Fruit fly (Drosophila melanogaster) whole organism, wandering third instar larva: ENCODE data around the gene Alp4.

Experiments used
- Abd-B ChIP-seq: fragments of >200 bp; optimal IDR thresholded peaks from 2 replicates; lab custom pipeline; 2017; ENCODE audit warnings: missing biosample characterization, missing genetic modification characterization
- CG32264 ChIP-seq: fragments of 200-800 bp; sonication (Bioruptor generic); optimal IDR thresholded peaks from 2 replicates; lab custom pipeline; 2016; ENCODE audit warnings: missing biosample characterization, missing genetic modification characterization
- Dif ChIP-seq: fragments of 200-275, 200-300 bp; sonication (Bioruptor generic); optimal IDR thresholded peaks from 2 replicates; lab custom pipeline; 2018; ENCODE audit warnings: missing biosample characterization, missing genetic modification characterization; ENCODE audit not compliant: partially characterized antibody
- GATAd ChIP-seq: sonication (Bioruptor generic); optimal IDR thresholded peaks from 2 replicates; lab custom pipeline; 2016; ENCODE audit warnings: missing biosample characterization, missing genetic modification characterization
- HLH106 ChIP-seq: fragments of 200-800 bp; optimal IDR thresholded peaks from 3 replicates; lab custom pipeline; 2019; ENCODE audit warnings: missing biosample characterization, mild to moderate bottlenecking, missing genetic modification characterization, moderate library complexity
- Hnf4 ChIP-seq: fragments of 200-800 bp; sonication (Bioruptor generic); optimal IDR thresholded peaks from 2 replicates; lab custom pipeline; 2016; ENCODE audit warnings: missing biosample characterization, mild to moderate bottlenecking, missing genetic modification characterization
- Hr78 ChIP-seq: fragments of >200 bp; optimal IDR thresholded peaks from 2 replicates; lab custom pipeline; 2017; ENCODE audit warnings: missing biosample characterization, missing genetic modification characterization
- Hr83 ChIP-seq: fragments of 200-300 bp; sonication (Bioruptor generic); optimal IDR thresholded peaks from 2 replicates; lab custom pipeline; 2016; ENCODE audit warnings: missing biosample characterization, mild to moderate bottlenecking, missing genetic modification characterization, moderate library complexity; ENCODE audit not compliant: poor library complexity, severe bottlenecking
- Jra ChIP-seq: sonication (Bioruptor generic); optimal IDR thresholded peaks from 2 replicates; lab custom pipeline; 2016; ENCODE audit warnings: missing biosample characterization, missing genetic modification characterization
- Myc ChIP-seq: fragments of >200 bp; optimal IDR thresholded peaks from 2 replicates; lab custom pipeline; 2017
- N ChIP-seq: fragments of >200 bp; optimal IDR thresholded peaks from 2 replicates; lab custom pipeline; 2018; ENCODE audit warnings: missing biosample characterization, missing external identifiers, missing genetic modification characterization
- OdsH ChIP-seq: fragments of 200-800 bp; sonication (Bioruptor generic); optimal IDR thresholded peaks from 2 replicates; lab custom pipeline; 2016; ENCODE audit warnings: missing biosample characterization, mild to moderate bottlenecking, missing genetic modification characterization
- Rel ChIP-seq, 2 experiments: fragments of 200-800 bp; sonication (Bioruptor generic) in 1 of 2; optimal IDR thresholded peaks; 2 replicates in 1 of 2; 3 replicates in 1 of 2; lab custom pipeline; 2016 to 2019; ENCODE audit warnings: mild to moderate bottlenecking in 2 of 2, missing biosample characterization in 2 of 2, missing genetic modification characterization in 2 of 2, moderate library complexity in 1 of 2
- Sp1 ChIP-seq: fragments of 200-800 bp; sonication (Bioruptor generic); optimal IDR thresholded peaks from 3 replicates; lab custom pipeline; 2019; ENCODE audit warnings: missing biosample characterization, mild to moderate bottlenecking, missing genetic modification characterization, moderate library complexity
- Vsx2 ChIP-seq: fragments of 200-300, 225-300 bp; sonication (Bioruptor generic); optimal IDR thresholded peaks from 2 replicates; lab custom pipeline; 2018; ENCODE audit warnings: missing biosample characterization, missing genetic modification characterization; ENCODE audit not compliant: partially characterized antibody
- br ChIP-seq: fragments of 200-800 bp; sonication (Bioruptor generic); optimal IDR thresholded peaks from 2 replicates; lab custom pipeline; 2016; ENCODE audit warnings: missing biosample characterization, missing genetic modification characterization
- dl ChIP-seq, 2 experiments: fragments of 175-275, 200-275 bp in 1 of 2; fragments of 200-275 bp in 1 of 2; sonication (Bioruptor generic); optimal IDR thresholded peaks; lab custom pipeline; 2018; ENCODE audit warnings: mild to moderate bottlenecking in 2 of 2, missing biosample characterization in 2 of 2, missing genetic modification characterization in 2 of 2, moderate library complexity in 2 of 2; ENCODE audit not compliant: partially characterized antibody in 2 of 2, insufficient read depth in 1 of 2
- dmrt93B ChIP-seq: fragments of 200-800 bp; sonication (Bioruptor generic); optimal IDR thresholded peaks from 2 replicates; lab custom pipeline; 2018; ENCODE audit warnings: missing biosample characterization, mild to moderate bottlenecking, missing genetic modification characterization
- dsf ChIP-seq: sonication (Bioruptor generic); optimal IDR thresholded peaks from 2 replicates; lab custom pipeline; 2016; ENCODE audit warnings: missing biosample characterization, missing genetic modification characterization, borderline replicate concordance
- ey ChIP-seq: fragments of 200-800 bp; sonication (Bioruptor generic); optimal IDR thresholded peaks from 2 replicates; lab custom pipeline; 2016; ENCODE audit warnings: missing biosample characterization, missing genetic modification characterization
- foxo ChIP-seq, 2 experiments: fragments of 200-800 bp; sonication (Bioruptor generic); optimal IDR thresholded peaks; 2 replicates in 1 of 2; 3 replicates in 1 of 2; lab custom pipeline; 2016 to 2017; ENCODE audit warnings: missing biosample characterization in 2 of 2, missing genetic modification characterization in 2 of 2
- fru ChIP-seq: fragments of 200-800 bp; sonication (Bioruptor generic); optimal IDR thresholded peaks from 3 replicates; lab custom pipeline; 2016; ENCODE audit warnings: missing biosample characterization, mild to moderate bottlenecking, missing genetic modification characterization
- lola ChIP-seq: fragments of >200 bp; optimal IDR thresholded peaks from 2 replicates; lab custom pipeline; 2017; ENCODE audit warnings: missing biosample characterization, missing genetic modification characterization
- pan ChIP-seq: fragments of >200 bp; optimal IDR thresholded peaks from 2 replicates; lab custom pipeline; 2017
- psq ChIP-seq: fragments of 200-800 bp; sonication (Bioruptor generic); optimal IDR thresholded peaks from 3 replicates; lab custom pipeline; 2017; ENCODE audit warnings: missing biosample characterization, mild to moderate bottlenecking, missing genetic modification characterization, moderate library complexity
- rgr ChIP-seq: fragments of 200-800 bp; sonication (Bioruptor generic); optimal IDR thresholded peaks from 3 replicates; lab custom pipeline; 2016; ENCODE audit warnings: missing biosample characterization, mild to moderate bottlenecking, missing genetic modification characterization
- sage ChIP-seq: fragments of 200-800 bp; sonication (Bioruptor generic); optimal IDR thresholded peaks from 2 replicates; lab custom pipeline; 2016; ENCODE audit warnings: missing biosample characterization, mild to moderate bottlenecking, missing genetic modification characterization
- sv ChIP-seq: fragments of 200-800 bp; sonication (Bioruptor generic); optimal IDR thresholded peaks from 3 replicates; lab custom pipeline; 2016; ENCODE audit warnings: missing biosample characterization, missing genetic modification characterization
- tai ChIP-seq: sonication (Bioruptor generic); optimal IDR thresholded peaks from 2 replicates; lab custom pipeline; 2016; ENCODE audit warnings: missing biosample characterization, missing genetic modification characterization
- usp ChIP-seq: fragments of >200 bp; optimal IDR thresholded peaks from 2 replicates; lab custom pipeline; 2017; ENCODE audit warnings: missing biosample characterization, missing genetic modification characterization
- woc ChIP-seq: sonication (Bioruptor generic); optimal IDR thresholded peaks from 2 replicates; lab custom pipeline; 2016; ENCODE audit warnings: missing biosample characterization, mild to moderate bottlenecking, missing genetic modification characterization

The Alp4 gene

DNA sequence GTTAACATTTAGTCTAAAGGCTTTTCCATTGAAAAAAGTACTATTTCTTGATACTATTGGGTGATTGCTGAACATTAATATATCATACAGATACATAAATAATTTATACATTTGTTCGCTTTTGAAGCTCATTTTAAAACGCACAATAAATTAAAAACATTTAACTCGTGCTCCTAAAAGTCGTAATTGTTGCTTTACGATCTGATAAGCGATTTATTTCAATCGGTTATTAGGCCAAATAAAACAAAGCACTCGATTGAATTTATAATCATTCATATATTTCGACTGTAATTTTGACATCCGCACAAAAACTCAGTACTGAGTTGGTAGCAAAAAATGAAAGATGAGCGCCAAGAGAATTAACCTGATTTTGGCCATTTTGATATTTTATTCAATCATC is 13.7 kb upstream of the Alp4 start, which contains the start of gene CG33773:
Gene CG33773 (plus strand): TSS at position 301 of the 400 bp plus-strand sequence.
- TF ChIP-seq Hr83 (GFP tag; lab: Kevin White, UChicago) (no peak), woc (no peak), usp (GFP tag; lab: Kevin White, UChicago) (no peak), br (no peak), Rel (GFP tag; optimal IDR thresholded peaks at IDR 0.05; lab: Kevin White, UChicago) (no peak), Rel (tag; optimal IDR thresholded peaks at IDR 0.05; lab: Kevin White, UChicago) (no peak), lola (no peak), OdsH (GFP tag; lab: Kevin White, UChicago) (no peak), Myc (lab: Kevin White, UChicago) (no peak), sage (GFP tag; lab: Kevin White, UChicago) (no peak), Jra (no peak), ey (GFP tag; lab: Kevin White, UChicago) (no peak), sv (no peak), CG32264 (no peak), Hr78 (GFP tag; lab: Kevin White, UChicago) (no peak), dsf (GFP tag; lab: Kevin White, UChicago) (no peak), dl (GFP tag; optimal IDR thresholded peaks at IDR 0.05; lab: Kevin White, UChicago; ENCODE audit: insufficient read depth in 1 of 2, partially characterized antibody in 2 of 2) (no peak), rgr (GFP tag; lab: Kevin White, UChicago) (no peak), GATAd (GFP tag; lab: Kevin White, UChicago) (no peak)
- TF ChIP-seq, all 38 proteins: peak for 0

DNA sequence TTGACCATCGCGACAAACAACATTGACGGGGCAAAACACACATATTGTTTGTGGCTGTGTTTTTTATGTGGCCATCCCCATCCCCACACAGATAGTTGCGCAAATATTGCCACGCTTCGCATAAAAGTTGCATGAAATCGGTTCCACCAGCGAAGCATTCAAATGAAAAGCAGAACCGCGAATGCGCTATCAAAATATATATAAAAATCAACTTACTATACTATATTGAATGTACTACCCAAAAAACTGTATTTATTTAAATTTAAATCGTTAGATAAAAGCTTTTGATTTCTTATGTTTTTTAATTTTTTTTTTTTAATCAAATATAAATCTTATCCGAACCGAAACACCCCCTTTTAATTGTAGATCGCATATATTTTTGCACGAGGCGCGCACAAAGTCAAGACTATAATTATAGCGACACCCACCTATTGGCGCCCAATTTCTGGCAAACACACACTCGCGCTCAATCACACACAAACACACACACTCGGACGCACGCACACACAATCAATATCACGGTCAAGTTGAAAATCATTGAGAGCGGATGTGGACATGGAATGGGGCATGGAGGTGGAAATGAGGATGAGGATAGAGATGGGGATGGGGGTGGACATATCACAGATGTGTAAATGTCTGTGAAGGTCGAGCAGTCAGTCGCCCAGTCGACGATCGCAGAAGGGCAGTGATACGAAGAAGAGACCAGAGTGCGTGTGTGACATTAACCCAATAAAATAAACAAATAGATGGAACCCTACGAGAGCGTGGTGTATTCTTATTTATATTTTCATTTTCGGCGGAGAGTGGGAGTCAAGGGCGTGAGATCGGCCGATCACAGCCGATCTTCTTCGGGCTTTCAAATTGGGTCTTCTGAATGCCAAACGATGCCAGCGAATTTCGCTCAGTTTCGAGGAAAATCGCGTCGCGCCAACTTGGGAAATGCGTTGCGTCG is 10.0 kb upstream of the Alp4 start, which contains the start of gene CanA1:
Gene CanA1 (plus strand): TSS at position 902 of the 952 bp plus-strand sequence.
- TF ChIP-seq fru (no peak), ey (GFP tag; lab: Kevin White, UChicago) (no peak), dl (GFP tag; optimal IDR thresholded peaks at IDR 0.05; lab: Kevin White, UChicago; ENCODE audit: insufficient read depth in 1 of 2, partially characterized antibody in 2 of 2) (no peak), Rel (GFP tag; optimal IDR thresholded peaks at IDR 0.05; lab: Kevin White, UChicago) (no peak), Rel (tag; optimal IDR thresholded peaks at IDR 0.05; lab: Kevin White, UChicago) (no peak), HLH106 (tag; lab: Kevin White, UChicago) (no peak), psq (GFP tag; lab: Kevin White, UChicago) (no peak), dmrt93B (GFP tag; lab: Kevin White, UChicago) (no peak), tai (no peak), GATAd (GFP tag; lab: Kevin White, UChicago) (no peak), lola (no peak), Dif (GFP tag; lab: Kevin White, UChicago) (no peak), usp (GFP tag; lab: Kevin White, UChicago) (no peak), Myc (lab: Kevin White, UChicago) (no peak), woc (no peak), Hnf4 (GFP tag; lab: Kevin White, UChicago) (no peak), Hr83 (GFP tag; lab: Kevin White, UChicago) (no peak), CG32264 (no peak), Hr78 (GFP tag; lab: Kevin White, UChicago) (no peak)

DNA sequence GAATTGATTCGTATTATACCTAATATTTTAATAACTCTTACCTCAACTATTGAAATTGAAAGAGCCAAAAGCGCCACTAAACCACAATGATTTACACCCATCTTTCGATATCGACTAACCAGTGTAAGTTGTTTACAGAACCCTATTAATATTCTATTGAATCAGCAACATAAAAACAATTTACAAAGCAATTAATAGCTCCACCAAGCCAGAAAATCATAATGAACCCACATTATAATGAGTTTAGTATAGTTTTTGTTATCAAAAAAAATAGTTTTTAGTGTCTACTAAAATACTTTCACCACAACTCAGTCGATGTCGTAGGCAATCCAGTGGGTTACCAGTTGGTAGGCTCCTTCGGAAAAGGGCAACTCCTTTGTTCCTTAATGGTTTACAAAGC is 3.7 kb upstream of the Alp4 start, which contains the start of gene CG33920:
Gene CG33920 (minus strand): TSS at position 101 of the 400 bp plus-strand sequence.
- no peak for TF ChIP-seq pan (lab: Kevin White, UChicago)
- TF ChIP-seq dl (GFP tag; optimal IDR thresholded peaks at IDR 0.05; lab: Kevin White, UChicago; ENCODE audit: insufficient read depth in 1 of 2, partially characterized antibody in 2 of 2): no peak
- no peak for TF ChIP-seq OdsH (GFP tag; lab: Kevin White, UChicago)
- no peak for TF ChIP-seq Jra
- no peak for TF ChIP-seq Abd-B (GFP tag; lab: Kevin White, UChicago)
- no peak for TF ChIP-seq Myc (lab: Kevin White, UChicago)
- TF ChIP-seq N (GFP tag; lab: Kevin White, UChicago): no peak
- no peak for TF ChIP-seq Vsx2 (GFP tag; lab: Kevin White, UChicago)
- no peak for TF ChIP-seq tai
- TF ChIP-seq rgr (GFP tag; lab: Kevin White, UChicago): no peak
- no peak for TF ChIP-seq HLH106 (tag; lab: Kevin White, UChicago)

DNA sequence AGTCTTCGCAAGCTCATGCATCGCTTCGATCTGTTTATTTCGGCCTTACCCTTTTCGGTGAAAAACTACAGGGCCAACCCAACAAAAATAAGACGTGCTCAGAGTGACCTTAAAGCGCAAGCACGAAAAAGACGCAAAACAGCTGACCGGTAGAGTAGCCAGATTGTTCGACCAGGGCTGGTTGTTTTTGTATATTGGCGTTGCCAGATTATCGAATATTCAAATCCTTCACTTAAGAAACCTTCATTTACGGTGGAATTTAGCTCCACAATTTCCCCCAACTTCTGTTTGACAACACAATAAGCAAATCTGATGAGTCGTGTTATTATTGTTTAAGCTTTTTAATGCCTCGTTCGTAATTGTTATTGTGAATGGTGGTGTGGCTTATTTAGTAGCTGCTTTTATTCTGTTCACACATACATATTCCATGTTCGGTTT is 5.1 kb downstream of the Alp4 start, which contains the start of gene Chchd3:
Gene Chchd3 (minus strand): TSS at position 132 of the 438 bp plus-strand sequence.
- TF ChIP-seq HLH106 (tag; lab: Kevin White, UChicago): peak; percentile 26
- TF ChIP-seq Sp1 (GFP tag; lab: Kevin White, UChicago): no peak
- TF ChIP-seq foxo (GFP tag; optimal IDR thresholded peaks at IDR 0.05; lab: Kevin White, UChicago): peak in 1 of 2 experiments; percentile 25
- TF ChIP-seq Rel (GFP tag; optimal IDR thresholded peaks at IDR 0.05; lab: Kevin White, UChicago): no peak
- peak; percentile 24 for TF ChIP-seq Rel (tag; optimal IDR thresholded peaks at IDR 0.05; lab: Kevin White, UChicago)
